Fruit fly (Drosophila melanogaster): Measurements from ENCODE around the gene frc.

frc gene

dm6 chr3L:17420610-17421194 lies 12.3 kb downstream of the frc start:
- TF ChIP-seq CG7101 (tag; optimal IDR thresholded peaks at IDR 0.05) (no peak), Crg-1 (GFP tag; optimal IDR thresholded peaks at IDR 0.05) (no peak), tj (GFP tag; optimal IDR thresholded peaks at IDR 0.05) (no peak), CG14711 (tag; optimal IDR thresholded peaks at IDR 0.05) (no peak), Clk (GFP tag; optimal IDR thresholded peaks at IDR 0.05) (no peak), cnc (optimal IDR thresholded peaks at IDR 0.05) (no peak), CG33017 (tag; optimal IDR thresholded peaks at IDR 0.05) (no peak), CG5204 (GFP tag; optimal IDR thresholded peaks at IDR 0.05) (no peak)

- TF ChIP-seq kay (GFP tag; ENCODE audit: borderline replicate concordance), result peak; percentile 76
- peak; percentile 27 for TF ChIP-seq pad (GFP tag; optimal IDR thresholded peaks at IDR 0.05)
- TF ChIP-seq CG5204 (GFP tag; optimal IDR thresholded peaks at IDR 0.05), result no peak
- TF ChIP-seq CG1620 (GFP tag; optimal IDR thresholded peaks at IDR 0.05), result no peak
- peak; percentile 90 for TF ChIP-seq tj (GFP tag; optimal IDR thresholded peaks at IDR 0.05)
- TF ChIP-seq ovo (GFP tag; optimal IDR thresholded peaks at IDR 0.05), result no peak
- TF ChIP-seq CG12768 (GFP tag; optimal IDR thresholded peaks at IDR 0.05), result peak; percentile 56
- peak; percentile 33 for TF ChIP-seq cic (GFP tag; optimal IDR thresholded peaks at IDR 0.05)
- TF ChIP-seq CG7101 (tag; optimal IDR thresholded peaks at IDR 0.05), result peak; percentile 32
- TF ChIP-seq Clk (GFP tag; optimal IDR thresholded peaks at IDR 0.05), result no peak
- TF ChIP-seq CG33017 (tag; optimal IDR thresholded peaks at IDR 0.05), result peak; percentile 29
- peak; percentile 22 for TF ChIP-seq CG11617 (GFP tag; optimal IDR thresholded peaks at IDR 0.05)
- TF ChIP-seq Crg-1 (GFP tag; optimal IDR thresholded peaks at IDR 0.05), result peak; percentile 46
- no peak for TF ChIP-seq Hr96 (GFP tag; optimal IDR thresholded peaks at IDR 0.05)
- peak; percentile 18 for TF ChIP-seq CG14711 (tag; optimal IDR thresholded peaks at IDR 0.05)
- TF ChIP-seq CG7045 (GFP tag; optimal IDR thresholded peaks at IDR 0.05), result peak; percentile 10
Measured at dm6 chr3L:17419103-17419741, 13.8 kb downstream of the frc start.

dm6 chr3L:17415967-17416749 lies 16.8 kb downstream of the frc start:
- TF ChIP-seq pad (GFP tag; optimal IDR thresholded peaks at IDR 0.05) (no peak), toe (GFP tag; optimal IDR thresholded peaks at IDR 0.05) (no peak), ovo (GFP tag; optimal IDR thresholded peaks at IDR 0.05) (no peak), CG7101 (tag; optimal IDR thresholded peaks at IDR 0.05) (no peak), cnc (optimal IDR thresholded peaks at IDR 0.05) (no peak), CG33017 (tag; optimal IDR thresholded peaks at IDR 0.05) (no peak), Crg-1 (GFP tag; optimal IDR thresholded peaks at IDR 0.05) (no peak), kay (GFP tag; ENCODE audit: borderline replicate concordance) (no peak), CG1620 (GFP tag; optimal IDR thresholded peaks at IDR 0.05) (no peak), CG5204 (GFP tag; optimal IDR thresholded peaks at IDR 0.05) (no peak), CG11617 (GFP tag; optimal IDR thresholded peaks at IDR 0.05) (no peak), CG12768 (GFP tag; optimal IDR thresholded peaks at IDR 0.05) (no peak), cic (GFP tag; optimal IDR thresholded peaks at IDR 0.05) (no peak), Clk (GFP tag; optimal IDR thresholded peaks at IDR 0.05) (no peak), Mnt (GFP tag; optimal IDR thresholded peaks at IDR 0.05) (no peak), bab1 (GFP tag; optimal IDR thresholded peaks at IDR 0.05) (no peak), tj (GFP tag; optimal IDR thresholded peaks at IDR 0.05) (no peak), Hr96 (GFP tag; optimal IDR thresholded peaks at IDR 0.05) (no peak)

dm6 chr3L:17412146-17412545 lies 20.8 kb downstream of the frc start:
- TF ChIP-seq cnc (optimal IDR thresholded peaks at IDR 0.05) (no peak), ovo (GFP tag; optimal IDR thresholded peaks at IDR 0.05) (no peak), CG1620 (GFP tag; optimal IDR thresholded peaks at IDR 0.05) (no peak), CG12768 (GFP tag; optimal IDR thresholded peaks at IDR 0.05) (no peak), CG11617 (GFP tag; optimal IDR thresholded peaks at IDR 0.05) (no peak), CG5204 (GFP tag; optimal IDR thresholded peaks at IDR 0.05) (no peak), Clk (GFP tag; optimal IDR thresholded peaks at IDR 0.05) (no peak), Mnt (GFP tag; optimal IDR thresholded peaks at IDR 0.05) (no peak)

- TF ChIP-seq CG1620 (GFP tag; optimal IDR thresholded peaks at IDR 0.05) (no peak), tj (GFP tag; optimal IDR thresholded peaks at IDR 0.05) (peak; percentile 54)
Measured at dm6 chr3L:17411273-17411672, 21.7 kb downstream of the frc start.

- no peak for TF ChIP-seq Clk (GFP tag; optimal IDR thresholded peaks at IDR 0.05)
- TF ChIP-seq Mnt (GFP tag; optimal IDR thresholded peaks at IDR 0.05), result no peak
- TF ChIP-seq kay (GFP tag; ENCODE audit: borderline replicate concordance), result no peak
- no peak for TF ChIP-seq Hr96 (GFP tag; optimal IDR thresholded peaks at IDR 0.05)
- TF ChIP-seq cnc (optimal IDR thresholded peaks at IDR 0.05), result no peak
- no peak for TF ChIP-seq CG1620 (GFP tag; optimal IDR thresholded peaks at IDR 0.05)
- TF ChIP-seq CG5204 (GFP tag; optimal IDR thresholded peaks at IDR 0.05), result no peak
Measured at dm6 chr3L:17407480-17408093, 25.4 kb downstream of the frc start.
